Worm (Caenorhabditis elegans) whole organism, L4 larva: Measurements from ENCODE around the gene lpl-1.

Experiments
- F44E2.7 ChIP-seq: fragments of 200-800 bp; sonication (Bioruptor generic); IDR thresholded peaks from 2 replicates; pipeline ENCODE4 v2.1.2; 2022; ENCODE audit warnings: missing genetic modification characterization, missing compliant biosample characterization
- F49E8.2 ChIP-seq: sonication (generic microtip); optimal IDR thresholded peaks from 2 replicates; lab custom pipeline; 2016; ENCODE audit warnings: missing compliant biosample characterization, mild to moderate bottlenecking, missing genetic modification characterization, borderline replicate concordance
- Y105C5A.15 ChIP-seq: fragments of 200-800 bp; sonication (Bioruptor generic); IDR thresholded peaks from 2 replicates; pipeline ENCODE4 v1.3.6; 2022; ENCODE audit warnings: missing genetic modification characterization, missing compliant biosample characterization
- ZK337.2 ChIP-seq: fragments of 200-800 bp; sonication (Bioruptor generic); IDR thresholded peaks from 2 replicates; pipeline ENCODE4 v1.3.6; 2022; ENCODE audit warnings: missing genetic modification reagents, missing genetic modification characterization, missing compliant biosample characterization
- ZK546.5 ChIP-seq, 2 experiments: sonication (generic microtip); optimal IDR thresholded peaks; 2 replicates each; lab custom pipeline; 2017; ENCODE audit warnings: missing biosample characterization in 2 of 2, missing genetic modification characterization in 2 of 2
- ceh-20 ChIP-seq: fragments of 200-800 bp; sonication (Bioruptor generic); IDR thresholded peaks from 2 replicates; pipeline ENCODE4 v1.3.6; 2022; ENCODE audit warnings: missing genetic modification reagents, missing genetic modification characterization, missing compliant biosample characterization
- ceh-82 ChIP-seq: sonication (generic microtip); optimal IDR thresholded peaks from 2 replicates; lab custom pipeline; 2017; ENCODE audit warnings: missing biosample characterization, missing genetic modification characterization
- egl-27 ChIP-seq: sonication (generic microtip); optimal IDR thresholded peaks from 3 replicates; lab custom pipeline; 2017; ENCODE audit warnings: missing biosample characterization, missing genetic modification reagents, missing genetic modification characterization
- lin-13 ChIP-seq: fragments of 150-350 bp; optimal IDR thresholded peaks from 2 replicates; lab custom pipeline; 2014; ENCODE audit warnings: missing biosample characterization, missing genetic modification reagents, missing genetic modification characterization
- lir-3 ChIP-seq: sonication (generic microtip); optimal IDR thresholded peaks from 2 replicates; lab custom pipeline; 2016; ENCODE audit warnings: mild to moderate bottlenecking, missing genetic modification characterization, missing compliant biosample characterization
- nhr-77 ChIP-seq: fragments of 150-350 bp; optimal IDR thresholded peaks from 2 replicates; lab custom pipeline; 2014; ENCODE audit warnings: missing biosample characterization, missing genetic modification characterization
- snpc-4 ChIP-seq: fragments of 150-350 bp; optimal IDR thresholded peaks from 2 replicates; lab custom pipeline; 2014; ENCODE audit warnings: missing biosample characterization, missing genetic modification characterization
- unc-130 ChIP-seq: sonication (generic microtip); optimal IDR thresholded peaks from 2 replicates; lab custom pipeline; 2016; ENCODE audit warnings: missing genetic modification reagents, missing genetic modification characterization, missing compliant biosample characterization
- unc-39 ChIP-seq: sonication (generic microtip); optimal IDR thresholded peaks from 2 replicates; lab custom pipeline; 2017; ENCODE audit warnings: missing biosample characterization, missing genetic modification characterization

- TF ChIP-seq ZK546.5 (tag; optimal IDR thresholded peaks at IDR 0.05; lab: Kevin White, UChicago) (no peak), F49E8.2 (no peak), nhr-77 (tag; lab: Kevin White, UChicago) (no peak), unc-130 (GFP tag; lab: Kevin White, UChicago) (no peak), unc-39 (tag; lab: Kevin White, UChicago) (no peak), ZK337.2 (GFP tag; lab: Robert Waterston, UW) (no peak), Y105C5A.15 (GFP tag; lab: Robert Waterston, UW) (no peak), lin-13 (GFP tag; lab: Kevin White, UChicago) (no peak), lir-3 (tag; lab: Kevin White, UChicago) (no peak), ceh-82 (tag; lab: Kevin White, UChicago) (no peak), ceh-20 (GFP tag; lab: Robert Waterston, UW) (no peak), snpc-4 (no peak), egl-27 (tag; lab: Kevin White, UChicago) (no peak), F44E2.7 (GFP tag; lab: Robert Waterston, UW) (no peak)
These were observed 14.8 kb upstream of the lpl-1 start, which contains the start of gene aly-1 for ce11 chrIV:9108631-9109030.
